Fruit fly (Drosophila melanogaster): ENCODE results near the gene awd.

dm6 chr3R:31721466-31721865 lies 24.4 kb downstream of the awd start:
- TF ChIP-seq Pif1A (GFP tag; optimal IDR thresholded peaks at IDR 0.05): no peak
- no peak for TF ChIP-seq CG4496 (GFP tag; IDR thresholded peaks at IDR 0.05)
- TF ChIP-seq CG17806 (tag; optimal IDR thresholded peaks at IDR 0.05): no peak
- no peak for TF ChIP-seq CG34367 (tag; optimal IDR thresholded peaks at IDR 0.05)
- peak; percentile 54 for TF ChIP-seq CG8301 (tag; optimal IDR thresholded peaks at IDR 0.05)
- no peak for TF ChIP-seq Snoo (tag; optimal IDR thresholded peaks at IDR 0.05)

All from whole organism, pupa.